Worm (Caenorhabditis elegans): Measurements from ENCODE around the gene C23H3.5.

Gene C23H3.5

DNA sequence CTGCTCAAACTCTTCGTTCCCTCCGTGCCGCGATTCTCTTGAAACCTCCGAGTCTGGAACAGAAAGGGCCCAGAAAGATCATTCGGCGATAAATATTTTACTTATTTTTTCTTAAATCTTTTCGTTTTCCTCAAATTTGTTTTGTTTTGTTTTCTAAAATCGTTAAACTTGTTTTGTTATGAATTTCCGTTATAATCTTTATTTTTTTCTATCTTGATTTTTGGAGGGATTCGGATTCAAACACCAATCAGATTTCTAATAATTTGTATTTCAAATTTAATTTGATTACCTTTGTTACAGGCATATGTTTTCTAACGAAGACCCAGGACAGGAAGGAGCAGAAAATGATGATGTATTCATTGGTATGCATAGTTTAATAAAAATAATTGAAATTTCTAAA lies at the start of gene C23H3.5:
Gene C23H3.5, plus strand, starts transcription at position 301 of the 400 bp plus-strand sequence.
- TF ChIP-seq ztf-11 (tag; optimal IDR thresholded peaks at IDR 0.05) (no peak), hlh-1 (tag; optimal IDR thresholded peaks at IDR 0.05) (no peak)

DNA sequence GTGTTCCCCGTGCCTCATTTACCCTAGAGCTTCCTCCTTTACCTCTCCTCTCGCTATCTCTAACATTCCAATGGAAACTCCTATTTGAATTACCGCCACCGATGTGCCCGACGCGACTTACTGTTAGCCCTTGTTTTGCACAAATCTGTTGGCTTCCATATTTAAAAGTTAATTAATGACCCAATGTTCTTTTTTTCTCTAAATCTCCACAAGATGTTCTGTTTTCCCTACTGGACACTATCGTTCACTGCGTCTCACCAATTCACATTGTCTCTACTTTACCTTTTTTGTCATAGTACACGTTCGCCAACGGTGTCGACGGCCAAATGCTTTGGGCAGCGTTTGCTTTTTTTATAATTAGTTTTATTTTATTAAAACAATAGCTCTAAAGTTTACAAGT lies 46.8 kb upstream of the C23H3.5 start:
- TF ChIP-seq zip-8 (tag; optimal IDR thresholded peaks at IDR 0.05) (no peak), ham-2 (GFP tag; optimal IDR thresholded peaks at IDR 0.05) (peak; percentile 85), mep-1 (tag; optimal IDR thresholded peaks at IDR 0.05) (peak; percentile 35), nhr-237 (tag; optimal IDR thresholded peaks at IDR 0.05) (no peak), ces-1 (GFP tag; optimal IDR thresholded peaks at IDR 0.05) (peak; percentile 68)

DNA sequence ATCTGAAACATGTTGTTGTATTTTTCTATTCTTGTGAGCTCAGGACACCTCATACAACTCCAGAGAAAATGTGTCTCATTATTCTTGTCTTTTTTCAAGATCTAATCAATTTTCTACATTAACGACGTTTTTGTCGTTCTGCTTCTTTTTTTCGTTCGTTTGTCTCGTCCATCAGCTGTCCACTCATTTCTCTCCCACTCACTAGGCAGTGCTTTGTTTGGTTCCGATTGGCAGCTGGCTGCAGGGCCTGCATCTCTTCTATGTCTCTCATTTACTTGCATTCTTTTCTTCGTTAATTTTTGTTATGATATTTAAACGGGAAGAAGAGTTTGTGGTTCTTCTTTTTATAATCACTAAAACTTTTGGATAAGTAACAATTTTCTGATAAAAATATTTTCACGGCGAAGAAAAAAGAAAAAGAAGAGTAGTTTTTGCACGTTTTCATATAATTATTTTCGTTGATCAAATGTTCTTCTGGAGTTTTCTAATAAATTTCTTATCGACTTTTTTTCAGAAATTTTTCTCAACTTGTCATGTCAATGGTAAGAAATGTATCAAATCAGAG lies 46.0 kb upstream of the C23H3.5 start, which contains the start of gene 2L52.1:
Gene 2L52.1, plus strand, starts transcription at position 515 of the 565 bp plus-strand sequence.
- TF ChIP-seq tbx-8 (GFP tag; optimal IDR thresholded peaks at IDR 0.05) (no peak), ceh-39 (tag; optimal IDR thresholded peaks at IDR 0.05) (no peak), unc-39 (tag; optimal IDR thresholded peaks at IDR 0.05) (no peak), ceh-43 (GFP tag; optimal IDR thresholded peaks at IDR 0.05) (no peak), hlh-1 (tag; optimal IDR thresholded peaks at IDR 0.05) (peak; percentile 92), ceh-83 (GFP tag; optimal IDR thresholded peaks at IDR 0.05) (no peak), ces-1 (GFP tag; optimal IDR thresholded peaks at IDR 0.05) (peak; percentile 33), elt-1 (tag; optimal IDR thresholded peaks at IDR 0.05; ENCODE audit: borderline replicate concordance, insufficient read depth) (no peak), nhr-12 (tag; optimal IDR thresholded peaks at IDR 0.05) (no peak), ham-2 (GFP tag; optimal IDR thresholded peaks at IDR 0.05) (no peak), drap-1 (GFP tag; optimal IDR thresholded peaks at IDR 0.05) (no peak), nhr-2 (tag; optimal IDR thresholded peaks at IDR 0.05) (no peak), lin-32 (GFP tag; optimal IDR thresholded peaks at IDR 0.05) (no peak), zip-8 (tag; optimal IDR thresholded peaks at IDR 0.05) (no peak), cnd-1 (tag; optimal IDR thresholded peaks at IDR 0.05) (peak; percentile 49), lsy-2 (tag; optimal IDR thresholded peaks at IDR 0.05) (no peak), snpc-4 (tag; optimal IDR thresholded peaks at IDR 0.05) (no peak), unc-62 (GFP tag; optimal IDR thresholded peaks at IDR 0.05) (peak; percentile 46), mab-5 (tag; optimal IDR thresholded peaks at IDR 0.05) (no peak), elt-3 (tag; optimal IDR thresholded peaks at IDR 0.05) (no peak), unc-120 (tag; optimal IDR thresholded peaks at IDR 0.05; ENCODE audit: poor library complexity, severe bottlenecking) (peak; percentile 64), nhr-76 (tag; optimal IDR thresholded peaks at IDR 0.05) (no peak)

DNA sequence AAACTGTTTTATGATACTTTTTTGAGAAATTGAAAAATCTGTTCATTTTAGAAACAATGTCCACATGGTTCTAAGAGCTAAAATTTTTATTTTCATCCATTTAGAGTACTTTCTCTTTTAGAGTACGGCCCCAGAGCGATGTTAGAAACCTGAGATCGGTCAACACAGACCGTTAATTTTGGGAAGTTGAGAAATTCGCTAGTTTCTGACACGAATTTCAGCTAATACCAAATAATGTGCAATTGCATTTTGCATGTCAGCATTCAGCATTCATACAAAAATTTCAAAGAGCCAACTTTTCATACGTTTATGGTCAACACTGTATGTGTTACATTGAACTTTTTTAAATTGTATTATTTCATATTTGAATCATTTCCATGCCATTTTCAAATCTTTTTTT lies 42.6 kb upstream of the C23H3.5 start:
- TF ChIP-seq ham-2 (GFP tag; optimal IDR thresholded peaks at IDR 0.05) (no peak), M03D4.4 (tag; optimal IDR thresholded peaks at IDR 0.05) (no peak), sem-2 (GFP tag; optimal IDR thresholded peaks at IDR 0.05) (no peak), ceh-43 (GFP tag; optimal IDR thresholded peaks at IDR 0.05) (no peak), flh-1 (GFP tag; optimal IDR thresholded peaks at IDR 0.05) (no peak), cnd-1 (tag; optimal IDR thresholded peaks at IDR 0.05) (no peak), unc-120 (tag; optimal IDR thresholded peaks at IDR 0.05; ENCODE audit: poor library complexity, severe bottlenecking) (no peak)

DNA sequence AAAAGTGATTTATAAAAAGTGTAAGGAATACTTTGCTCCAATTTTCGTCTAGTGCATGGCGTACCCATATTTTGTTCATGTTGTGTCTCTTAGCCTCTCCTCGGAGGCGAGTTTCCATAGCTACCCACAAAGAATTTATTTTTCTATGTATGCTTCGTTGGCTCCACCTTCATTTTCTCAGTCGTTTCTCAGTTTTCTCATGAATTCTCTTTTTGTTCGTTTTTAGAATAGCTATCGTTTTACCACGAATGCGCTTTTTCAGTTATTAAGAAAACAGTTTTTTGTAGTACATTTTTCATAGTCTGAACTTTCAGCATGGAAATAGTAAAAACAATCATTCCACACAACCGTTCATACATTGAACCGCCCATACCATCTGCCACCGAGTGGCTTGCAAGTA lies 41.0 kb upstream of the C23H3.5 start, which contains the start of gene osta-1:
Gene osta-1, plus strand, starts transcription at position 309 of the 400 bp plus-strand sequence.
- TF ChIP-seq ceh-39 (tag; optimal IDR thresholded peaks at IDR 0.05): no peak
- TF ChIP-seq unc-39 (tag; optimal IDR thresholded peaks at IDR 0.05): no peak
- no peak for TF ChIP-seq nhr-28 (tag; optimal IDR thresholded peaks at IDR 0.05)
- TF ChIP-seq ceh-83 (GFP tag; optimal IDR thresholded peaks at IDR 0.05): no peak
- TF ChIP-seq hlh-1 (tag; optimal IDR thresholded peaks at IDR 0.05): no peak
- no peak for TF ChIP-seq lsy-2 (tag; optimal IDR thresholded peaks at IDR 0.05)
- TF ChIP-seq sptf-1 (tag; optimal IDR thresholded peaks at IDR 0.05): no peak
- no peak for TF ChIP-seq flh-1 (GFP tag; optimal IDR thresholded peaks at IDR 0.05)

DNA sequence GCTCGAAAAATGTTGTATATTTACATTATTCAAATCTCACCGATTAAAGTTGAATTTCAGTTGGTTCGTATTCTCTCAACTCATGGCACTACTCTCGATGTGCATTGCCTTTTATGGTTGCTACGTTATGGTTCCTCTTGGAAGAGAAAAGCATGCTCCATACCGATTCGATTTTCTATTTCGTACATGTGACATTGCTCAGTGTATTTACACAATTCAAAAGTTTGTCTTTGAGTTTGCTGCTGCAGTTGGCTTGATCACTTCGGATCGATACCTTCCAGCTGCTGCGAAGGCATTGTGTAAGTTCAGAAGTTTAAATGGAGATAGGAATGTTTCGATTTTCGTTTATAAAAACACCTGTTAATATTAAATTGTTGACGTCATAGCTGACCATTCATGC lies 39.2 kb upstream of the C23H3.5 start:
- no peak for TF ChIP-seq ceh-39 (tag; optimal IDR thresholded peaks at IDR 0.05)
- no peak for TF ChIP-seq ces-1 (GFP tag; optimal IDR thresholded peaks at IDR 0.05)
- no peak for TF ChIP-seq nhr-237 (tag; optimal IDR thresholded peaks at IDR 0.05)
- no peak for TF ChIP-seq drap-1 (GFP tag; optimal IDR thresholded peaks at IDR 0.05)

Measured in whole organism, mixed stage, embryonic.